Fruit fly (Drosophila melanogaster): ENCODE measurements around the gene ara.

DNA sequence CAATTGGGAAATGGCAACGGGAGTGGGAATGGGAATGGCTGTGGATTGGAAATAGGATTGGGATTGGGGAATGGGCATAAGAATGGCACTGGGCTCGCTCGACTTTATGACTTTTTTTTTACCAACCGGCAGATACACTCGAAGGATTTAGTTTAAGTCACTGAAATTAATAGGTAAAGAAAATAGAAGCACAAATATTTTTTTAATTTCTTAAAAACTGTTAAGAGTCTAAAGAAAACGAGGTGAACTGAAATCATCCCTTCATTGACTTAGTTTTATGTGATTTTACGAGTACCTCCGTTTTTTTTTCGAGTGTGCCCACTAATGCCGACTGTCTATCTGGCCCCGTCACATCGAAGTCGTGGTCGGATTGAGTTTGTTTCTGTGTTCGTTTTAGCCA, 5.6 kb upstream of the ara start:
- TF ChIP-seq psq (optimal IDR thresholded peaks at IDR 0.05) = no peak
- TF ChIP-seq ttk (optimal IDR thresholded peaks at IDR 0.05) = no peak
- TF ChIP-seq h (optimal IDR thresholded peaks at IDR 0.05) = no peak
- TF ChIP-seq insv (optimal IDR thresholded peaks at IDR 0.05) = no peak
- no peak for TF ChIP-seq Myc (optimal IDR thresholded peaks at IDR 0.05)
